Fruit fly (Drosophila melanogaster): ENCODE measurements around the gene betaCOP.
A peak's percentile ranks its signal among the peaks of the same experiment; 100 is the strongest.

betaCOP gene

dm6 chrX:18366851-18367649, 18.0 kb downstream of the betaCOP start (continued):
- TF ChIP-seq nom (GFP tag; optimal IDR thresholded peaks at IDR 0.05) (peak; percentile 45), CG7357 (GFP tag; IDR thresholded peaks at IDR 0.05) (peak; percentile 72), az2 (GFP tag; optimal IDR thresholded peaks at IDR 0.05) (peak; percentile 11), CG3726 (GFP tag; IDR thresholded peaks at IDR 0.05) (no peak), sug (tag; optimal IDR thresholded peaks at IDR 0.05) (peak; percentile 88), CG8388 (GFP tag; optimal IDR thresholded peaks at IDR 0.05) (peak; percentile 37), zen2 (GFP tag; IDR thresholded peaks at IDR 0.05; ENCODE audit: partially characterized antibody) (no peak), CG2875 (GFP tag; optimal IDR thresholded peaks at IDR 0.05) (peak; percentile 11), fd102C (GFP tag; optimal IDR thresholded peaks at IDR 0.05) (no peak), pan (optimal IDR thresholded peaks at IDR 0.05) (no peak), pan (GFP tag; optimal IDR thresholded peaks at IDR 0.05 in 1 of 2, IDR thresholded peaks at IDR 0.05 in 1 of 2) (peak in 1 of 2 experiments; percentile 75), CG11504 (tag; optimal IDR thresholded peaks at IDR 0.05) (peak; percentile 83), ttk (GFP tag; IDR thresholded peaks at IDR 0.05) (peak; percentile 69), CG15269 (tag; optimal IDR thresholded peaks at IDR 0.05) (peak; percentile 90), CG12769 (tag; optimal IDR thresholded peaks at IDR 0.05) (peak; percentile 92), prd (optimal IDR thresholded peaks at IDR 0.05) (no peak), prd (GFP tag; IDR thresholded peaks at IDR 0.05) (peak; percentile 73; the same call in 2 of the 3 replicates), Doc2 (GFP tag; IDR thresholded peaks at IDR 0.05) (no peak), Nf-YA (GFP tag; IDR thresholded peaks at IDR 0.05) (0 out of 2 replicates have a peak, but pooled peaks have one; percentile 10), Hand (GFP tag; optimal IDR thresholded peaks at IDR 0.05) (peak; percentile 77), Fer1 (GFP tag; optimal IDR thresholded peaks at IDR 0.05) (peak; percentile 86), abd-A (tag; optimal IDR thresholded peaks at IDR 0.05) (peak; percentile 28), YL-1 (GFP tag; optimal IDR thresholded peaks at IDR 0.05) (no peak), ro (GFP tag; IDR thresholded peaks at IDR 0.05) (no peak), Nf-YB (GFP tag; optimal IDR thresholded peaks at IDR 0.05) (no peak), CG9609 (GFP tag; optimal IDR thresholded peaks at IDR 0.05) (peak; percentile 54), cg (GFP tag; optimal IDR thresholded peaks at IDR 0.05) (no peak), inv (GFP tag; IDR thresholded peaks at IDR 0.05; ENCODE audit: partially characterized antibody) (no peak), lab (GFP tag; optimal IDR thresholded peaks at IDR 0.05) (peak; percentile 89), CG17186 (GFP tag; optimal IDR thresholded peaks at IDR 0.05) (no peak), CG13287 (GFP tag; IDR thresholded peaks at IDR 0.05; ENCODE audit: partially characterized antibody) (no peak), CG1602 (GFP tag; optimal IDR thresholded peaks at IDR 0.05) (no peak), ap (GFP tag; IDR thresholded peaks at IDR 0.05) (peak; percentile 41), Atf3 (GFP tag; optimal IDR thresholded peaks at IDR 0.05) (peak; percentile 45), ERR (GFP tag; optimal IDR thresholded peaks at IDR 0.05) (no peak), MTF-1 (GFP tag; optimal IDR thresholded peaks at IDR 0.05; ENCODE audit: borderline replicate concordance) (peak; percentile 21), lola (GFP tag; optimal IDR thresholded peaks at IDR 0.05) (no peak), CG33213 (GFP tag; optimal IDR thresholded peaks at IDR 0.05) (no peak), bcd (GFP tag; optimal IDR thresholded peaks at IDR 0.05) (peak; percentile 63), CG10462 (GFP tag; optimal IDR thresholded peaks at IDR 0.05) (no peak), Spps (tag; optimal IDR thresholded peaks at IDR 0.05) (peak; percentile 0), CG4707 (GFP tag; optimal IDR thresholded peaks at IDR 0.05) (peak; percentile 35), CG8924 (tag; optimal IDR thresholded peaks at IDR 0.05) (peak; percentile 82), fd3F (GFP tag; optimal IDR thresholded peaks at IDR 0.05) (peak; percentile 81), toy (GFP tag; IDR thresholded peaks at IDR 0.05) (0 out of 2 replicates have a peak, but pooled peaks have one; percentile 49), Abd-B (GFP tag; optimal IDR thresholded peaks at IDR 0.05) (peak; percentile 87), Optix (GFP tag; IDR thresholded peaks at IDR 0.05) (peak; percentile 78; the same call in 1 of the 3 replicates), tap (tag; optimal IDR thresholded peaks at IDR 0.05) (peak; percentile 72)
